Worm (Caenorhabditis elegans) whole organism, midembryonic: ENCODE results near the gene C02B10.3.

Experiments used
- T22C8.4 ChIP-seq: fragments of 200-800 bp; sonication (Bioruptor generic); IDR thresholded peaks from 2 replicates; pipeline ENCODE4 v1.3.6; 2022; ENCODE audit warnings: missing genetic modification characterization, missing compliant biosample characterization
- cog-1 ChIP-seq: sonication (generic microtip); optimal IDR thresholded peaks from 2 replicates; lab custom pipeline; 2016; ENCODE audit warnings: missing genetic modification characterization, missing compliant biosample characterization
- flt-1 ChIP-seq: fragments of 200-800 bp; sonication (Bioruptor generic); IDR thresholded peaks from 2 replicates; pipeline ENCODE4 v1.3.6; 2022; ENCODE audit warnings: missing genetic modification characterization, missing compliant biosample characterization
- klf-2 ChIP-seq: fragments of 200-800 bp; sonication (Bioruptor generic); conservative IDR thresholded peaks from 2 replicates; pipeline ENCODE4 v1.3.6; 2022; ENCODE audit warnings: missing genetic modification reagents, missing genetic modification characterization, missing compliant biosample characterization
- med-1 ChIP-seq: sonication (generic microtip); optimal IDR thresholded peaks from 2 replicates; lab custom pipeline; 2017; ENCODE audit warnings: missing genetic modification characterization, mild to moderate bottlenecking, missing compliant biosample characterization, antibody characterized with exemption, missing genetic modification reagents; ENCODE audit not compliant: insufficient read depth
- ref-1 ChIP-seq: fragments of 200-800 bp; sonication (Bioruptor generic); conservative IDR thresholded peaks from 2 replicates; pipeline ENCODE4 v1.3.6; 2022; ENCODE audit warnings: missing genetic modification reagents, missing genetic modification characterization, missing compliant biosample characterization
- tab-1 ChIP-seq: fragments of 200-800 bp; sonication (Bioruptor generic); IDR thresholded peaks from 2 replicates; pipeline ENCODE4 v1.3.6; 2022; ENCODE audit warnings: missing genetic modification characterization, missing compliant biosample characterization
- ztf-23 ChIP-seq: fragments of 200-800 bp; sonication (Bioruptor generic); IDR thresholded peaks from 2 replicates; pipeline ENCODE4 v1.3.6; 2022; ENCODE audit warnings: missing genetic modification reagents, missing genetic modification characterization, missing compliant biosample characterization
- ztf-29 ChIP-seq: fragments of 200-800 bp; sonication (Bioruptor generic); IDR thresholded peaks from 2 replicates; pipeline ENCODE4 v1.3.6; 2022; ENCODE audit warnings: missing genetic modification reagents, missing genetic modification characterization, missing compliant biosample characterization

C02B10.3 gene

ce11 chrIV:5090993-5091793, 11.9 kb downstream of the C02B10.3 start, which contains the start of the genes snpn-1 and C02B10.4:
snpn-1 (minus strand) TSS chrIV:5091043.
C02B10.4 (plus strand) TSS chrIV:5091586.
- peak; percentile 60; the same call in 1 of the 2 replicates for TF ChIP-seq T22C8.4 (GFP tag; lab: Robert Waterston, UW)
- no peak for TF ChIP-seq klf-2 (GFP tag; lab: Robert Waterston, UW)

ce11 chrIV:5088814-5089322, 14.2 kb downstream of the C02B10.3 start, which contains the start of gene ivd-1:
ivd-1 (minus strand) TSS chrIV:5088864.
- no peak for TF ChIP-seq cog-1 (tag; lab: Kevin White, UChicago)
- TF ChIP-seq ref-1 (GFP tag; lab: Robert Waterston, UW): no peak
- TF ChIP-seq flt-1: no peak
- no peak for TF ChIP-seq T22C8.4 (GFP tag; lab: Robert Waterston, UW)
- TF ChIP-seq ztf-23 (GFP tag; lab: Robert Waterston, UW): no peak
- no peak for TF ChIP-seq tab-1
- no peak for TF ChIP-seq med-1 (GFP tag; lab: Kevin White, UChicago)
- no peak for TF ChIP-seq klf-2 (GFP tag; lab: Robert Waterston, UW)
- TF ChIP-seq ztf-29 (GFP tag; lab: Robert Waterston, UW): no peak

DNA sequence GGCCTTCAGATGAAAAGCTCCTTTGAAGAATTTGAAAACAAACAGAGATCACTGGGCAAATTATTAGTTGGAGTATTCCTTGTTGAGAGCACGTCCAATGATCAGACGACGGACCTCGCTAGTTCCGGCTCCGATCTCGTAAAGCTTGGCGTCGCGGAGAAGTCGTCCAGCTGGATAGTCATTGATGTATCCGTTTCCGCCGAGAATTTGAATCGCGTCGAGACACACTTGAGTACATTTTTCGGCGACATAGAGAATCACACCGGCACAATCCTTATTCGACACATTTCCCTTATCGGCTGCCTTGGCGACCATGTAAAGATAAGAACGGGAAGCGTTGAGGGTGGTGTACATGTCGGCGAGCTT, 16.1 kb downstream of the C02B10.3 start:
- 0 out of 2 replicates have a peak, but pooled peaks have one; percentile 4 for TF ChIP-seq flt-1
- no peak for TF ChIP-seq ztf-23 (GFP tag; lab: Robert Waterston, UW)

DNA sequence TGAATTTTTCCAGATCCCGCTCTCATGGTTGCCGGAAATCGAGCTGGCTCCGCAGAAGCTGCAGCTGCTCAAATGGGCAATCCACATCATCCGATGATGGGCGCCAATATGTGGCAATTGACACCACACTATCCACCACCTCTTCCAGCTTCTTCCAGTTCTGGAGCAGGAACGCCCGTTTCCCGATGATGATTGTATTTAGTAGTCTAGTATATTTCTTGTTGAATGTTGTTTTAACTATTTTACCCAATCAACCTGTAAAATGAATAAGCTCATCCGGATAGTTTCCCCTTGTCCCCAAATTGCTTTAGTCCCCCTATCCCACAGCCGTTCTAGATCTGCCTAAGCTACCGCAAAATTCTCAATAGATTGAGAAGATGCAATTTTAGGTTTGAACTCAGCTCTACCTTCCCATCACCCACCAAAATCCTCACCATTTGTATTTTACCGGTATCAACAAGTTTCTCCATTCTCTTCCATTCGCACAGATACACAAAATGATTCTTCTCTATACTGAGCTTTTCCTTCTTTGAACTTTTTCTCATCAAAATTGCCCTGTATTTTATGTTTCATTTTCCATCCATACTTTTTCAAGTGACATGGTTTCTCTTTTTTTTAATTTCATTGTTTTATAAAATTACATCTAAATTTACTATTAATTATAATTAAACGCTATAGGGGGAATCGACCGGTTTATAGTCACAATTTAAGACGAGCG, 16.7 kb downstream of the C02B10.3 start:
- TF ChIP-seq tab-1 (no peak), cog-1 (tag; lab: Kevin White, UChicago) (no peak), ztf-23 (GFP tag; lab: Robert Waterston, UW) (no peak), klf-2 (GFP tag; lab: Robert Waterston, UW) (no peak), ztf-29 (GFP tag; lab: Robert Waterston, UW) (no peak), ref-1 (GFP tag; lab: Robert Waterston, UW) (no peak), flt-1 (no peak), T22C8.4 (GFP tag; lab: Robert Waterston, UW) (no peak), med-1 (GFP tag; lab: Kevin White, UChicago) (no peak)

DNA sequence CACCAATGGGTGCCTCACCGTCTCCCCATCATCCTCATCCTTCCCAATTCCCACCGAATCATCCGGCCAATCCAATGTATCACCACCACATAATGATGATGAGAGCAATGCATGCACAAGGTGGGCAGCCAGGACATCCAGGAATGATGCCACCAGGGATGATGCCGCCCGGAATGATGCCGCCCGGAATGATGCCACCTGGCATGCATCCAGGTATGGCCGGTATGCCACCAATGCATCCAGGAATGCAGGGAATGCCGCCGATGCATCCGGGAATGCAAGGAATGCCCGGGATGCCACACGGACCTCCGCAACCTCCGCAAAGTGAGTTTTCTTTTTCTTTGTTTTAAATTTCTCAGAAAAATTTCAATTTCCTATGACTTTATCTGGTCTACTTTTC, 17.3 kb downstream of the C02B10.3 start:
- TF ChIP-seq tab-1 (no peak), flt-1 (peak; percentile 15; the same call in 1 of the 2 replicates)

- TF ChIP-seq tab-1 (no peak), med-1 (GFP tag; lab: Kevin White, UChicago) (no peak), ztf-23 (GFP tag; lab: Robert Waterston, UW) (no peak), ref-1 (GFP tag; lab: Robert Waterston, UW) (no peak), klf-2 (GFP tag; lab: Robert Waterston, UW) (no peak), cog-1 (tag; lab: Kevin White, UChicago) (no peak), T22C8.4 (GFP tag; lab: Robert Waterston, UW) (no peak), flt-1 (no peak), ztf-29 (GFP tag; lab: Robert Waterston, UW) (no peak)
Observed at ce11 chrIV:5083832-5084231, 19.2 kb downstream of the C02B10.3 start.

DNA sequence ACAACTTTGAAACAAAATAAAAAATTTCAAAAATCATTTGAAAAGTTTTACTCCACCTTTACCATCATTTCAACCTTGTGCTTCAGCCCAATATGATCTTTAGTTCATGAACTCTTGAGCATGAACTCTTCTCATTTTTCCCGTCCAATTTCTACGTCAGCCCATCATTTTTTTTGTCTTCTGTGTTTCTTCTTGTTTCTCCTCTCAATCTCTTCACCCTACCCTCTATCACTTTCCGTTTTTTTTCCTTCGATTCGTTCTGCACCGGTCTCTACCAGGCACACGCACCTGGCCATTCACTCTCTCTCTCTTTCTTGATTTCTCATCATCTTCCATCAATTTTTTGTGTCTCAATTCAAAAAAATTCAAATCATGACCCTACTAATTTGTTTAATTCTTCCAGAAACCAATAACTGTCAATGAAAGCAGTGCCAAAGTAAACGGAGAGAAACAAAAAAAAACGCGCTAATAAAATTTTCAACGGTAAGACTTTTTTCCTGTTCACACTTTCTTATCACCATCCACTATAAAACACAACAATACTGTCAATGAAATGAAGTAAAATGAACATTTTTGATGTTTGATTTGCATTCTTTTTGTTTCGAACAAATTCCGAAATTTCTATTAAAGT, 20.1 kb downstream of the C02B10.3 start, which contains the start of gene pygo-1:
pygo-1 (plus strand) TSS at position 404 of the 631 bp plus-strand sequence.
- TF ChIP-seq T22C8.4 (GFP tag; lab: Robert Waterston, UW) (no peak), flt-1 (no peak), klf-2 (GFP tag; lab: Robert Waterston, UW) (no peak), ztf-23 (GFP tag; lab: Robert Waterston, UW) (no peak), tab-1 (no peak), med-1 (GFP tag; lab: Kevin White, UChicago) (no peak), ztf-29 (GFP tag; lab: Robert Waterston, UW) (no peak), cog-1 (tag; lab: Kevin White, UChicago) (no peak), ref-1 (GFP tag; lab: Robert Waterston, UW) (no peak)

DNA sequence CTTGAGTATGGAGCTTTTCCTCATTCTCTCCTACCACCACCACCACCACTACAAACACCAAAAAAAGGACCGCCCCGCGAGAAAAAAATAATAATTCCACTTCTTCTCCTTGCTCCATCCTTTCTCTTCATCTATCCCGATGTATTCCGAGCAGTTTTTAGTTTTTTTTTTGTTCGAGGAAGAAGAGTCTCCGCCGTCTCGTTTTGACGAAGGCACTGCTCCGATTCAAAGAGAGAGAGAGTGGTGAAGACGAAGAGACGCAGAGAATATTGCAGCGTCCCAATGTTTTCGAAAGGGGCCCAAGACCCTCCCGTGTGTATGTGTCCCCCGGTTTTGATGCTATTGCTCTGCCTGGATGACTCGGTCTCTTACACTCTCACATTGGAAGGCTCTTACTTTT, 22.0 kb downstream of the C02B10.3 start:
- no peak for TF ChIP-seq ref-1 (GFP tag; lab: Robert Waterston, UW)
- no peak for TF ChIP-seq med-1 (GFP tag; lab: Kevin White, UChicago)
- no peak for TF ChIP-seq tab-1
- TF ChIP-seq flt-1: no peak
- TF ChIP-seq cog-1 (tag; lab: Kevin White, UChicago): no peak
- no peak for TF ChIP-seq T22C8.4 (GFP tag; lab: Robert Waterston, UW)
- TF ChIP-seq klf-2 (GFP tag; lab: Robert Waterston, UW): no peak
- no peak for TF ChIP-seq ztf-23 (GFP tag; lab: Robert Waterston, UW)
- TF ChIP-seq ztf-29 (GFP tag; lab: Robert Waterston, UW): no peak

DNA sequence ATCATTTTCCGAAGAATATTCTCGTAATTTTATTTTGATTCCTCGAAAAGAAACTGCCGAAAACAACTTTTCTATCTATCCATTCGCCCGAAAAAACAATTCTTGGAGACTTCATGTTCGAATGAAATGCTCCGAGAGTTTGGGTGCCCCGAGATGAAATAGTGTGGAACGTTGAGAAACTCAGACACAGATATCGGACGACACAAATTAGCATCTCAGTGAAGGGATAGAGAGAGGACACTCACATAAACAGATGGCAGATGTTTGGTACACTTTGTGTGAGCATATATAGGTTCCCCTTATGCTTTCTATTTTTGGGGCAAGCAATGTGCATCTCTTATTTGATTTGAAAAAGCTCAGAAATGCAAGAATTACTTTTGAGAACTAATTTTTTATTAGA, 24.2 kb downstream of the C02B10.3 start:
- TF ChIP-seq ztf-23 (GFP tag; lab: Robert Waterston, UW) (no peak), cog-1 (tag; lab: Kevin White, UChicago) (peak; percentile 2)
